Fruit fly (Drosophila melanogaster): ENCODE data around the gene ppk22.

The ppk22 gene

dm6 chr3R:24816993-24817854 lies 42.4 kb downstream of the ppk22 start, which contains the start of the genes CG5808 and Saf-B:
TSS of gene CG5808 (minus strand) at chr3R:24817007.
TSS of gene Saf-B (plus strand) at chr3R:24817464.
- TF ChIP-seq OdsH (GFP tag; optimal IDR thresholded peaks at IDR 0.05) (no peak), Blimp-1 (GFP tag; optimal IDR thresholded peaks at IDR 0.05) (no peak), acj6 (GFP tag; optimal IDR thresholded peaks at IDR 0.05) (no peak), Eip78C (GFP tag) (no peak), Sox102F (GFP tag; optimal IDR thresholded peaks at IDR 0.05) (no peak), CG31627 (GFP tag; optimal IDR thresholded peaks at IDR 0.05) (peak; percentile 10), CG3032 (tag; optimal IDR thresholded peaks at IDR 0.05) (no peak), CG10669 (GFP tag; optimal IDR thresholded peaks at IDR 0.05) (no peak), CG6792 (GFP tag; optimal IDR thresholded peaks at IDR 0.05) (no peak), CG32006 (GFP tag; optimal IDR thresholded peaks at IDR 0.05) (no peak), spab (GFP tag; optimal IDR thresholded peaks at IDR 0.05) (no peak), CG1621 (tag; optimal IDR thresholded peaks at IDR 0.05) (no peak), vri (GFP tag; optimal IDR thresholded peaks at IDR 0.05) (no peak), dsx (GFP tag; optimal IDR thresholded peaks at IDR 0.05; ENCODE audit: poor library complexity, severe bottlenecking) (no peak), Lpt (GFP tag; optimal IDR thresholded peaks at IDR 0.05) (no peak), fd59A (GFP tag; optimal IDR thresholded peaks at IDR 0.05) (no peak), Eip75B (GFP tag; optimal IDR thresholded peaks at IDR 0.05) (no peak), CG7368 (GFP tag; optimal IDR thresholded peaks at IDR 0.05) (no peak), cyc (GFP tag; optimal IDR thresholded peaks at IDR 0.05) (peak; percentile 46), CG11902 (GFP tag; optimal IDR thresholded peaks at IDR 0.05) (peak; percentile 20), eg (GFP tag; IDR thresholded peaks at IDR 0.05) (no peak), net (GFP tag; optimal IDR thresholded peaks at IDR 0.05) (no peak), Ets96B (tag; optimal IDR thresholded peaks at IDR 0.05) (no peak), esn (GFP tag; optimal IDR thresholded peaks at IDR 0.05) (peak; percentile 52), CG16779 (tag; optimal IDR thresholded peaks at IDR 0.05) (no peak), fd85E (GFP tag; optimal IDR thresholded peaks at IDR 0.05) (no peak)

dm6 chr3R:24813637-24814301 lies 45.8 kb downstream of the ppk22 start, which contains the start of the genes lili and CG34150:
TSS of gene lili (minus strand) at chr3R:24814012.
TSS of gene CG34150 (plus strand) at chr3R:24814262.
- TF ChIP-seq CG11294 (GFP tag; IDR thresholded peaks at IDR 0.05), result no peak
- peak; percentile 83 for TF ChIP-seq CG31627 (GFP tag; optimal IDR thresholded peaks at IDR 0.05)
- 0 out of 2 replicates have a peak, but pooled peaks have one; percentile 36 for TF ChIP-seq Gug (GFP tag; IDR thresholded peaks at IDR 0.05)
- TF ChIP-seq eg (GFP tag; IDR thresholded peaks at IDR 0.05), result peak; percentile 53; the same call in 1 of the 3 replicates
- peak; percentile 32; the same call in 1 of the 2 replicates for TF ChIP-seq CG15336 (GFP tag; IDR thresholded peaks at IDR 0.05)
- peak; percentile 22 for TF ChIP-seq Ets96B (tag; optimal IDR thresholded peaks at IDR 0.05)
- TF ChIP-seq CG8632 (GFP tag; optimal IDR thresholded peaks at IDR 0.05), result no peak
- TF ChIP-seq CG6163 (GFP tag; IDR thresholded peaks at IDR 0.05), result peak; percentile 38; the same call in 1 of the 3 replicates
- TF ChIP-seq CG11902 (GFP tag; optimal IDR thresholded peaks at IDR 0.05), result peak; percentile 28
- TF ChIP-seq CG7368 (GFP tag; optimal IDR thresholded peaks at IDR 0.05), result peak; percentile 40
- TF ChIP-seq CG3032 (tag; optimal IDR thresholded peaks at IDR 0.05), result peak; percentile 64
- TF ChIP-seq CG8119 (GFP tag; IDR thresholded peaks at IDR 0.05), result peak; percentile 31; the same call in 1 of the 3 replicates
- TF ChIP-seq Sox15 (GFP tag; optimal IDR thresholded peaks at IDR 0.05), result peak; percentile 51
- peak; percentile 69 for TF ChIP-seq lz (GFP tag; optimal IDR thresholded peaks at IDR 0.05)
- peak; percentile 53 for TF ChIP-seq CG6854 (GFP tag; optimal IDR thresholded peaks at IDR 0.05)
- TF ChIP-seq CG1621 (tag; optimal IDR thresholded peaks at IDR 0.05), result no peak
- TF ChIP-seq CG4318 (GFP tag; optimal IDR thresholded peaks at IDR 0.05), result no peak
- TF ChIP-seq Hr39 (GFP tag; optimal IDR thresholded peaks at IDR 0.05), result peak; percentile 70
- peak; percentile 22 for TF ChIP-seq CG11762 (GFP tag; optimal IDR thresholded peaks at IDR 0.05; ENCODE audit: insufficient read depth)
- TF ChIP-seq dsx (GFP tag; optimal IDR thresholded peaks at IDR 0.05; ENCODE audit: poor library complexity, severe bottlenecking), result peak; percentile 45
- TF ChIP-seq cyc (GFP tag; optimal IDR thresholded peaks at IDR 0.05), result peak; percentile 74
- peak; percentile 33 for TF ChIP-seq CG6792 (GFP tag; optimal IDR thresholded peaks at IDR 0.05)
- peak; percentile 78 for TF ChIP-seq esn (GFP tag; optimal IDR thresholded peaks at IDR 0.05)
- TF ChIP-seq Eip78C (GFP tag), result peak; percentile 90
- TF ChIP-seq CG10669 (GFP tag; optimal IDR thresholded peaks at IDR 0.05), result no peak
- no peak for TF ChIP-seq spab (GFP tag; optimal IDR thresholded peaks at IDR 0.05)
- no peak for TF ChIP-seq Met (GFP tag; optimal IDR thresholded peaks at IDR 0.05)
- TF ChIP-seq Eip93F (GFP tag; optimal IDR thresholded peaks at IDR 0.05), result peak; percentile 20
- TF ChIP-seq achi (GFP tag; optimal IDR thresholded peaks at IDR 0.05), result peak; percentile 82
- peak; percentile 64 for TF ChIP-seq topi (GFP tag; optimal IDR thresholded peaks at IDR 0.05)
- peak; percentile 37 for TF ChIP-seq CG8319 (GFP tag; optimal IDR thresholded peaks at IDR 0.05)
